Worm (Caenorhabditis elegans) whole organism, young adult: Measurements from ENCODE around the gene ZK666.4.
A peak's percentile ranks its signal among the peaks of the same experiment; 100 is the strongest.

Experiments
- C06A6.2 ChIP-seq: fragments of 200-800 bp; sonication (Bioruptor generic); conservative IDR thresholded peaks from 2 replicates; pipeline ENCODE4 v1.3.6; 2022; ENCODE audit warnings: missing genetic modification characterization, missing compliant biosample characterization
- F22D6.2 ChIP-seq: sonication (generic microtip); optimal IDR thresholded peaks from 2 replicates; lab custom pipeline; 2016; ENCODE audit warnings: mild to moderate bottlenecking, missing genetic modification characterization, missing compliant biosample characterization
- F23B12.7 ChIP-seq: sonication (generic microtip); optimal IDR thresholded peaks from 2 replicates; lab custom pipeline; 2017; ENCODE audit warnings: missing genetic modification characterization, mild to moderate bottlenecking, missing compliant biosample characterization, antibody characterized with exemption, moderate library complexity; ENCODE audit not compliant: insufficient read depth
- F37B4.10 ChIP-seq: fragments of 200-800 bp; sonication (Bioruptor generic); IDR thresholded peaks from 2 replicates; pipeline ENCODE4 v1.3.6; 2022; ENCODE audit warnings: missing genetic modification characterization, missing compliant biosample characterization
- F49E8.2 ChIP-seq: sonication (generic microtip); optimal IDR thresholded peaks from 3 replicates; lab custom pipeline; 2017; ENCODE audit warnings: missing genetic modification characterization, mild to moderate bottlenecking, missing compliant biosample characterization, antibody characterized with exemption, moderate library complexity; ENCODE audit not compliant: insufficient read depth
- F52B5.7 ChIP-seq: sonication (generic microtip); optimal IDR thresholded peaks from 2 replicates; lab custom pipeline; 2016; ENCODE audit warnings: mild to moderate bottlenecking, missing genetic modification characterization, missing compliant biosample characterization
- K11D2.4 ChIP-seq: fragments of 200-800 bp; sonication (Bioruptor generic); IDR thresholded peaks from 2 replicates; pipeline ENCODE4 v1.3.6; 2022; ENCODE audit warnings: missing genetic modification reagents, missing genetic modification characterization, missing compliant biosample characterization
- Y53G8AR.9 ChIP-seq: fragments of 200-800 bp; sonication (Bioruptor generic); conservative IDR thresholded peaks from 2 replicates; pipeline ENCODE4 v1.3.6; 2022; ENCODE audit warnings: missing genetic modification reagents, missing genetic modification characterization, missing compliant biosample characterization
- Y56A3A.18 ChIP-seq: fragments of 200-800 bp; sonication (Bioruptor generic); IDR thresholded peaks from 2 replicates; pipeline ENCODE4 v1.3.6; 2022; ENCODE audit warnings: missing genetic modification reagents, missing genetic modification characterization, missing compliant biosample characterization
- ama-1 ChIP-seq, 3 experiments: fragments of 150-350 bp in 1 of 3; sonication (generic microtip) in 2 of 3; optimal IDR thresholded peaks; 2 replicates each; lab custom pipeline; 2014 to 2018; ENCODE audit warnings: missing biosample characterization in 2 of 3, missing genetic modification characterization in 2 of 3, missing genetic modification reagents in 2 of 3
- aptf-2 ChIP-seq: fragments of 200-800 bp; sonication (Bioruptor generic); conservative IDR thresholded peaks from 2 replicates; pipeline ENCODE4 v1.3.6; 2022; ENCODE audit warnings: missing genetic modification reagents, missing genetic modification characterization, missing compliant biosample characterization
- ccch-3 ChIP-seq: fragments of 200-800 bp; sonication (Bioruptor generic); optimal IDR thresholded peaks from 2 replicates; lab custom pipeline; 2018; ENCODE audit warnings: mild to moderate bottlenecking, missing genetic modification characterization, missing compliant biosample characterization
- ceh-100 ChIP-seq: fragments of 200-800 bp; sonication (Bioruptor generic); IDR thresholded peaks from 2 replicates; pipeline ENCODE4 v1.3.6; 2022; ENCODE audit warnings: missing genetic modification reagents, missing genetic modification characterization, missing compliant biosample characterization
- ceh-79 ChIP-seq: sonication (generic microtip); optimal IDR thresholded peaks from 2 replicates; lab custom pipeline; 2017; ENCODE audit warnings: mild to moderate bottlenecking, missing genetic modification characterization, missing compliant biosample characterization
- dox-1 ChIP-seq: fragments of 200-800 bp; sonication (Bioruptor generic); IDR thresholded peaks from 2 replicates; pipeline ENCODE4 v1.3.6; 2022; ENCODE audit warnings: missing genetic modification reagents, missing genetic modification characterization, missing compliant biosample characterization
- efl-1 ChIP-seq: fragments of 150-350 bp; optimal IDR thresholded peaks from 2 replicates; lab custom pipeline; 2014; ENCODE audit warnings: missing biosample characterization, missing genetic modification reagents, missing genetic modification characterization
- ekl-4 ChIP-seq: fragments of 200-800 bp; sonication (Bioruptor generic); IDR thresholded peaks from 2 replicates; pipeline ENCODE4 v1.3.6; 2022; ENCODE audit warnings: missing genetic modification reagents, missing genetic modification characterization, missing compliant biosample characterization
- gei-17 ChIP-seq: fragments of 200-800 bp; sonication (Bioruptor generic); optimal IDR thresholded peaks from 2 replicates; lab custom pipeline; 2018; ENCODE audit warnings: mild to moderate bottlenecking, missing genetic modification characterization, missing compliant biosample characterization
- him-1 ChIP-seq: sonication (generic microtip); optimal IDR thresholded peaks from 2 replicates; lab custom pipeline; 2016; ENCODE audit warnings: missing genotype, missing genetic modification reagents, missing genetic modification characterization, missing compliant biosample characterization
- hmg-20 ChIP-seq: fragments of 200-800 bp; sonication (Bioruptor generic); IDR thresholded peaks from 2 replicates; pipeline ENCODE4 v1.3.6; 2022; ENCODE audit warnings: missing genetic modification reagents, missing genetic modification characterization, missing compliant biosample characterization
- lin-40 ChIP-seq: sonication (generic microtip); optimal IDR thresholded peaks from 2 replicates; lab custom pipeline; 2016; ENCODE audit warnings: missing genetic modification characterization, mild to moderate bottlenecking, missing compliant biosample characterization, missing genotype, missing genetic modification reagents
- lsy-27 ChIP-seq: sonication (generic microtip); optimal IDR thresholded peaks from 2 replicates; lab custom pipeline; 2017; ENCODE audit warnings: missing genetic modification characterization, mild to moderate bottlenecking, missing compliant biosample characterization, antibody characterized with exemption, missing genotype, borderline replicate concordance; ENCODE audit not compliant: insufficient read depth
- madf-10 ChIP-seq: sonication (generic microtip); optimal IDR thresholded peaks from 2 replicates; lab custom pipeline; 2016; ENCODE audit warnings: mild to moderate bottlenecking, missing genetic modification characterization, missing compliant biosample characterization
- mcd-1 ChIP-seq: fragments of 200-800 bp; sonication (Bioruptor generic); IDR thresholded peaks from 2 replicates; pipeline ENCODE4 v1.3.6; 2022; ENCODE audit warnings: missing genetic modification reagents, missing genetic modification characterization, missing compliant biosample characterization
- rcor-1 ChIP-seq: fragments of 200-800 bp; sonication (Bioruptor generic); IDR thresholded peaks from 2 replicates; pipeline ENCODE4 v1.3.6; 2022; ENCODE audit warnings: missing genetic modification reagents, missing genetic modification characterization, missing compliant biosample characterization
- rec-8 ChIP-seq, 2 experiments: sonication (generic microtip); optimal IDR thresholded peaks; 2 replicates each; lab custom pipeline; 2016; ENCODE audit warnings: mild to moderate bottlenecking in 2 of 2, missing genetic modification characterization in 2 of 2, missing genetic modification reagents in 2 of 2, missing genotype in 2 of 2, missing biosample characterization in 1 of 2, missing compliant biosample characterization in 1 of 2, moderate library complexity in 1 of 2
- sptf-2 ChIP-seq: fragments of 200-800 bp; sonication (Bioruptor generic); optimal IDR thresholded peaks from 2 replicates; lab custom pipeline; 2018; ENCODE audit warnings: mild to moderate bottlenecking, missing genetic modification characterization, missing compliant biosample characterization
- tbp1 ChIP-seq: fragments of 200-800 bp; sonication (Bioruptor generic); optimal IDR thresholded peaks from 2 replicates; lab custom pipeline; 2018; ENCODE audit warnings: mild to moderate bottlenecking, missing genetic modification characterization, missing compliant biosample characterization
- tlf-1 ChIP-seq: fragments of 200-800 bp; sonication (Bioruptor generic); optimal IDR thresholded peaks from 2 replicates; lab custom pipeline; 2018; ENCODE audit warnings: mild to moderate bottlenecking, missing genetic modification characterization, missing compliant biosample characterization
- unc-62 ChIP-seq: fragments of 150-350 bp; optimal IDR thresholded peaks from 2 replicates; lab custom pipeline; 2014; ENCODE audit warnings: missing biosample characterization, missing genetic modification reagents, missing genetic modification characterization
- zfh-2 ChIP-seq: fragments of 200-800 bp; sonication (Bioruptor generic); conservative IDR thresholded peaks from 2 replicates; pipeline ENCODE4 v1.3.6; 2022; ENCODE audit warnings: missing genetic modification reagents, missing genetic modification characterization, missing compliant biosample characterization
- ztf-28 ChIP-seq: fragments of 200-800 bp; sonication (Bioruptor generic); IDR thresholded peaks from 2 replicates; pipeline ENCODE4 v1.3.6; 2022; ENCODE audit warnings: missing genetic modification reagents, missing genetic modification characterization, missing compliant biosample characterization

The ZK666.4 gene

DNA sequence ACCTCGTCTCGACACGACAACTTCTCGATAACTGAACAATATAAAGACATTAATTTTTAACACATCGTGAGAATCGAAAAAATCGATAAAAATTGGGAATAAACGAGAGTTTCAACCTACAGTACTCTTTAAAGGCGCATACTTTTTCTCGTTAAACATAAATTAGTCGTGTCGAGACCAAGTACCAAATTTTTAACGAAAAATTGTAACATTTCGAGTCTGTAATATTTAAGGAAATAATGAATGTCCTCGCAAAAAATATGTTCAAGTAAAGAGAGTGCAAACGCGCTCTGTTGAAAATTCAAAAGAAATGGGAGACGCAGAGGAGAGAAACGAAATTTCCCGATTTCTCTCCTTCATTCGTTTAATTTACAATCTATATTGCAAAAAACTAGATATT lies 26.7 kb upstream of the ZK666.4 start (continued):
- TF ChIP-seq K11D2.4 (no peak; the same call in 1 of the 2 replicates), Y53G8AR.9 (GFP tag; lab: Robert Waterston, UW) (no peak), ekl-4 (GFP tag; lab: Robert Waterston, UW) (0 out of 2 replicates have a peak, but pooled peaks have one; percentile 24), ztf-28 (no peak), ceh-100 (GFP tag; lab: Robert Waterston, UW) (no peak), lin-40 (tag; lab: Kevin White, UChicago) (no peak), Y56A3A.18 (GFP tag; lab: Robert Waterston, UW) (peak; percentile 5; the same call in 1 of the 2 replicates), him-1 (tag; lab: Kevin White, UChicago) (peak; percentile 26), ceh-79 (tag; lab: Kevin White, UChicago) (no peak), hmg-20 (GFP tag; lab: Robert Waterston, UW) (no peak), C06A6.2 (GFP tag; lab: Robert Waterston, UW) (0 out of 2 replicates have a peak, but pooled peaks have one; percentile 22), lsy-27 (tag; lab: Kevin White, UChicago) (no peak), F52B5.7 (tag; lab: Kevin White, UChicago) (no peak), aptf-2 (GFP tag; lab: Robert Waterston, UW) (no peak), dox-1 (GFP tag; lab: Robert Waterston, UW) (no peak), madf-10 (tag; lab: Kevin White, UChicago) (peak; percentile 1), rec-8 (tag; optimal IDR thresholded peaks at IDR 0.05; lab: Kevin White, UChicago) (peak in 1 of 2 experiments; percentile 13), zfh-2 (GFP tag; lab: Robert Waterston, UW) (no peak), F22D6.2 (tag; lab: Kevin White, UChicago) (no peak), efl-1 (GFP tag; lab: Kevin White, UChicago) (no peak), ccch-3 (GFP tag; lab: Kevin White, UChicago) (no peak), gei-17 (no peak), tbp1 (GFP tag; lab: Kevin White, UChicago) (no peak), sptf-2 (no peak), F37B4.10 (no peak), rcor-1 (GFP tag; lab: Robert Waterston, UW) (no peak), F49E8.2 (tag; lab: Kevin White, UChicago) (no peak), F23B12.7 (tag; lab: Kevin White, UChicago) (no peak)
- TF ChIP-seq, all 124 proteins: peak for 21

DNA sequence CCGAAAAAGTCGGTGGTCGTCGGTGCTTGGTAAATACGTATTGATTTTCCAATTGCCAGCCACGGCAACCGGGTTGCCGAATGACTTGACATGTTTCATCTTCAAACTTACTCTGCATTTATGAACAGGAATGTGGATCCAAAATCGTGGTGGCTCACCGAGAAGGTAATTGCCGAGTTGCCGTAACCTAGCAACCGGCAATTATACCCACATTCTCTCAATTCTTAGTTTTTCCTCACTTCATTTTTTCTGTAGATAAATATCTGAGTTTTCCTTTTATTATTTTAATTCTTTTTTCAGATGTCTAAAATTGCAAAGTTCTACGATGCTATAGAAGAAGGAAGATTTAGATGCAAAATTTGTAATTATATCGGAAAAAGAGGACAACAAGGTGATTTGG lies 24.4 kb upstream of the ZK666.4 start, which contains the start of gene ZK673.4:
Gene ZK673.4 (plus strand): TSS at position 301 of the 400 bp plus-strand sequence.
- no peak for TF ChIP-seq unc-62 (GFP tag; lab: Kevin White, UChicago)
- no peak for TF ChIP-seq ama-1 (optimal IDR thresholded peaks at IDR 0.05; lab: Kevin White, UChicago)
- no peak for TF ChIP-seq ama-1 (GFP tag; optimal IDR thresholded peaks at IDR 0.05; lab: Kevin White, UChicago)
- 0 out of 2 replicates have a peak, but pooled peaks have one; percentile 22 for TF ChIP-seq mcd-1

ce11 chrII:10456979-10457378 lies 20.1 kb upstream of the ZK666.4 start, which contains the start of gene ZK673.11:
Gene ZK673.11 (plus strand): TSS chrII:10457279.
- TF ChIP-seq tlf-1 (GFP tag; lab: Kevin White, UChicago): no peak

- TF ChIP-seq ztf-28: no peak
- TF ChIP-seq, all 124 proteins: peak for 0
Measured at ce11 chrII:10461207-10461606, 15.9 kb upstream of the ZK666.4 start, which contains the start of gene ZK673.5. Gene ZK673.5 (plus strand): TSS chrII:10461507.
